Fruit fly (Drosophila melanogaster) whole organism, embryonic: ENCODE data around the gene Fer2LCH.

ENCODE experiments used
- B-H2 ChIP-seq: fragments of 200-800 bp; sonication (Bioruptor generic); optimal IDR thresholded peaks from 2 replicates; lab custom pipeline; 2018; ENCODE audit warnings: missing biosample characterization, mild to moderate bottlenecking, missing genetic modification characterization
- Bdp1 ChIP-seq: fragments of 200-800 bp; sonication (Bioruptor generic); optimal IDR thresholded peaks from 3 replicates; lab custom pipeline; 2016; ENCODE audit warnings: missing biosample characterization, missing genetic modification characterization
- C15 ChIP-seq: fragments of 200-800 bp; sonication (Bioruptor generic); IDR thresholded peaks from 3 replicates; pipeline ENCODE4 v1.3.6; 2022; ENCODE audit warnings: missing biosample characterization, missing genetic modification characterization
- CG10366 ChIP-seq: fragments of 200-800 bp; sonication (Bioruptor generic); IDR thresholded peaks from 2 replicates; pipeline ENCODE4 v1.3.6; 2022; ENCODE audit warnings: missing biosample characterization, missing genetic modification characterization
- CG12942 ChIP-seq: fragments of 200-800 bp; sonication (Bioruptor generic); optimal IDR thresholded peaks from 3 replicates; lab custom pipeline; 2016; ENCODE audit warnings: missing biosample characterization, missing genetic modification characterization
- CG14667 ChIP-seq: fragments of 200-800 bp; sonication (Bioruptor generic); IDR thresholded peaks from 2 replicates; pipeline ENCODE4 v1.3.6; 2022; ENCODE audit warnings: missing biosample characterization, missing genetic modification characterization
- CG17186 ChIP-seq: fragments of 200-800 bp; sonication (Bioruptor generic); optimal IDR thresholded peaks from 3 replicates; lab custom pipeline; 2017; ENCODE audit warnings: missing biosample characterization, missing genetic modification reagents, missing genetic modification characterization
- CG17912 ChIP-seq: fragments of 200-800 bp; sonication (Bioruptor generic); optimal IDR thresholded peaks from 2 replicates; lab custom pipeline; 2018; ENCODE audit warnings: missing biosample characterization, mild to moderate bottlenecking, missing genetic modification characterization
- CG2116 ChIP-seq: fragments of 200-800 bp; sonication (Bioruptor generic); optimal IDR thresholded peaks from 3 replicates; lab custom pipeline; 2018; ENCODE audit warnings: missing biosample characterization, mild to moderate bottlenecking, missing genetic modification characterization
- CG43689 ChIP-seq: fragments of 200-800 bp; sonication (Bioruptor generic); IDR thresholded peaks from 2 replicates; pipeline ENCODE4 v1.3.6; 2022; ENCODE audit warnings: missing biosample characterization, missing genetic modification characterization
- CG4404 ChIP-seq: fragments of 200-800 bp; sonication (Bioruptor generic); IDR thresholded peaks from 2 replicates; pipeline ENCODE4 v1.3.6; 2022; ENCODE audit warnings: missing biosample characterization, missing genetic modification characterization
- CG4617 ChIP-seq: fragments of 200-800 bp; sonication (Bioruptor generic); optimal IDR thresholded peaks from 3 replicates; lab custom pipeline; 2016; ENCODE audit warnings: missing biosample characterization, missing genetic modification characterization, borderline replicate concordance
- CG4730 ChIP-seq: fragments of 200-800 bp; sonication (Bioruptor generic); IDR thresholded peaks from 2 replicates; pipeline ENCODE4 v1.3.6; 2022; ENCODE audit warnings: missing biosample characterization, missing genetic modification characterization
- CG5953 ChIP-seq: fragments of 200-800 bp; sonication (Bioruptor generic); IDR thresholded peaks from 2 replicates; pipeline ENCODE4 v1.3.6; 2022; ENCODE audit warnings: missing biosample characterization, missing genetic modification characterization
- CG6254 ChIP-seq: fragments of 200-800 bp; sonication (Bioruptor generic); optimal IDR thresholded peaks from 3 replicates; lab custom pipeline; 2017; ENCODE audit warnings: mild to moderate bottlenecking, missing biosample characterization, missing genetic modification reagents, missing genetic modification characterization
- CG6765 ChIP-seq: fragments of 200-800 bp; sonication (Bioruptor generic); optimal IDR thresholded peaks from 3 replicates; lab custom pipeline; 2017; ENCODE audit warnings: missing biosample characterization, mild to moderate bottlenecking, missing genetic modification characterization
- CG8944 ChIP-seq: fragments of 200-800 bp; sonication (Bioruptor generic); optimal IDR thresholded peaks from 3 replicates; lab custom pipeline; 2016; ENCODE audit warnings: missing biosample characterization, missing genetic modification characterization
- CG9609 ChIP-seq: fragments of 200-800 bp; sonication (Bioruptor generic); optimal IDR thresholded peaks from 3 replicates; lab custom pipeline; 2016; ENCODE audit warnings: missing biosample characterization, missing genetic modification characterization
- CG9797 ChIP-seq: fragments of 200-800 bp; sonication (Bioruptor generic); optimal IDR thresholded peaks from 3 replicates; lab custom pipeline; 2018; ENCODE audit warnings: missing biosample characterization, mild to moderate bottlenecking, missing genetic modification characterization
- CG9817 ChIP-seq: fragments of 200-800 bp; sonication (Bioruptor generic); optimal IDR thresholded peaks from 2 replicates; lab custom pipeline; 2018; ENCODE audit warnings: missing biosample characterization, mild to moderate bottlenecking, missing genetic modification characterization, moderate library complexity
- CHES-1-like ChIP-seq: fragments of 200-800 bp; sonication (Bioruptor generic); optimal IDR thresholded peaks from 2 replicates; lab custom pipeline; 2016; ENCODE audit warnings: missing biosample characterization, missing genetic modification characterization
- CoRest ChIP-seq: fragments of 200-800 bp; sonication (Bioruptor generic); optimal IDR thresholded peaks from 3 replicates; lab custom pipeline; 2018; ENCODE audit warnings: missing biosample characterization, mild to moderate bottlenecking, missing genetic modification characterization, moderate library complexity
- Dll ChIP-seq: fragments of 200-800 bp; sonication (Bioruptor generic); IDR thresholded peaks from 4 replicates; pipeline ENCODE4 v1.3.6; 2022; ENCODE audit warnings: missing biosample characterization, missing genetic modification characterization; ENCODE audit not compliant: partially characterized antibody
- Dp ChIP-seq: fragments of 200-800 bp; sonication (Bioruptor generic); optimal IDR thresholded peaks from 2 replicates; lab custom pipeline; 2018; ENCODE audit warnings: missing biosample characterization, mild to moderate bottlenecking, missing genetic modification characterization, moderate library complexity
- ERR ChIP-seq: fragments of 200-800 bp; sonication (Bioruptor generic); optimal IDR thresholded peaks from 2 replicates; lab custom pipeline; 2016; ENCODE audit warnings: missing biosample characterization, missing genetic modification characterization
- Ets97D ChIP-seq: fragments of 200-800 bp; sonication (Bioruptor generic); optimal IDR thresholded peaks from 3 replicates; lab custom pipeline; 2016; ENCODE audit warnings: missing biosample characterization, missing genetic modification characterization
- HLH4C ChIP-seq: fragments of 200-800 bp; sonication (Bioruptor generic); IDR thresholded peaks from 3 replicates; pipeline ENCODE4 v1.3.6; 2022; ENCODE audit warnings: missing biosample characterization, missing genetic modification characterization; ENCODE audit not compliant: partially characterized antibody
- Hr78 ChIP-seq, 2 experiments: fragments of 200-800 bp in 1 of 2; fragments of >200 bp in 1 of 2; sonication (Bioruptor generic) in 1 of 2; optimal IDR thresholded peaks; 2 replicates each; lab custom pipeline; 2017 to 2019; ENCODE audit warnings: missing biosample characterization in 2 of 2, missing genetic modification characterization in 2 of 2, mild to moderate bottlenecking in 1 of 2, moderate library complexity in 1 of 2
- Hsf ChIP-seq: fragments of 200-800 bp; sonication (Bioruptor generic); optimal IDR thresholded peaks from 3 replicates; lab custom pipeline; 2016; ENCODE audit warnings: missing biosample characterization, missing genetic modification characterization
- Max ChIP-seq: fragments of 200-800 bp; sonication (Bioruptor generic); optimal IDR thresholded peaks from 2 replicates; lab custom pipeline; 2016; ENCODE audit warnings: missing biosample characterization, mild to moderate bottlenecking, missing genetic modification characterization
- NK7.1 ChIP-seq: fragments of 200-800 bp; sonication (Bioruptor generic); optimal IDR thresholded peaks from 3 replicates; lab custom pipeline; 2016; ENCODE audit warnings: missing biosample characterization, missing genetic modification characterization
- Sry-δ ChIP-seq: fragments of 200-800 bp; sonication (Bioruptor generic); optimal IDR thresholded peaks from 2 replicates; lab custom pipeline; 2016; ENCODE audit warnings: missing biosample characterization, missing genetic modification characterization
- ac ChIP-seq: fragments of 200-800 bp; sonication (Bioruptor generic); optimal IDR thresholded peaks from 3 replicates; lab custom pipeline; 2017; ENCODE audit warnings: missing biosample characterization, mild to moderate bottlenecking, missing genetic modification characterization
- ato ChIP-seq: fragments of 200-800 bp; sonication (Bioruptor generic); IDR thresholded peaks from 2 replicates; pipeline ENCODE4 v1.3.6; 2022; ENCODE audit warnings: missing biosample characterization, missing genetic modification characterization; ENCODE audit not compliant: partially characterized antibody
- bigmax ChIP-seq: fragments of 200-800 bp; sonication (Bioruptor generic); optimal IDR thresholded peaks from 2 replicates; lab custom pipeline; 2018; ENCODE audit warnings: missing biosample characterization, mild to moderate bottlenecking, missing genetic modification characterization
- chinmo ChIP-seq: fragments of 200-800 bp; sonication (Bioruptor generic); IDR thresholded peaks from 4 replicates; pipeline ENCODE4 v1.3.6; 2022; ENCODE audit warnings: missing biosample characterization, missing genetic modification characterization; ENCODE audit not compliant: partially characterized antibody
- da ChIP-seq: fragments of 200-800 bp; sonication (Bioruptor generic); optimal IDR thresholded peaks from 2 replicates; lab custom pipeline; 2016; ENCODE audit warnings: missing biosample characterization, missing genetic modification characterization
- dmrt11E ChIP-seq: fragments of 200-800 bp; sonication (Bioruptor generic); optimal IDR thresholded peaks from 3 replicates; lab custom pipeline; 2018; ENCODE audit warnings: missing biosample characterization, mild to moderate bottlenecking, missing genetic modification characterization, moderate library complexity
- emc ChIP-seq: fragments of 200-800 bp; sonication (Bioruptor generic); optimal IDR thresholded peaks from 2 replicates; lab custom pipeline; 2016; ENCODE audit warnings: missing biosample characterization, missing genetic modification characterization
- esg ChIP-seq: fragments of 200-800 bp; sonication (Bioruptor generic); conservative IDR thresholded peaks from 2 replicates; pipeline ENCODE4 v1.3.6; 2022; ENCODE audit warnings: missing biosample characterization, missing genetic modification characterization
- fu2 ChIP-seq: fragments of 200-800 bp; sonication (Bioruptor generic); optimal IDR thresholded peaks from 2 replicates; lab custom pipeline; 2016; ENCODE audit warnings: missing biosample characterization, missing genetic modification characterization
- grau ChIP-seq: fragments of 200-800 bp; optimal IDR thresholded peaks from 3 replicates; lab custom pipeline; 2019; ENCODE audit warnings: missing biosample characterization, mild to moderate bottlenecking, missing genetic modification characterization, moderate library complexity
- gt ChIP-seq: fragments of 200-800 bp; sonication (Bioruptor generic); IDR thresholded peaks from 2 replicates; pipeline ENCODE4 v1.3.6; 2022; ENCODE audit warnings: missing biosample characterization, missing genetic modification characterization
- lov ChIP-seq, 2 experiments: fragments of 200-800 bp in 1 of 2; fragments of >200 bp in 1 of 2; sonication (Bioruptor generic) in 1 of 2; IDR thresholded peaks in 1 of 2; optimal IDR thresholded peaks in 1 of 2; 2 replicates in 1 of 2; 3 replicates in 1 of 2; pipeline versions ENCODE4 v1.3.6 to Lab custom; 2017 to 2022; ENCODE audit warnings: missing biosample characterization in 1 of 2, missing genetic modification characterization in 1 of 2
- luna ChIP-seq: fragments of 200-800 bp; sonication (Bioruptor generic); optimal IDR thresholded peaks from 2 replicates; lab custom pipeline; 2016; ENCODE audit warnings: missing biosample characterization, missing genetic modification characterization
- phol ChIP-seq: fragments of 200-800 bp; sonication (Bioruptor generic); optimal IDR thresholded peaks from 3 replicates; lab custom pipeline; 2018; ENCODE audit warnings: missing biosample characterization, mild to moderate bottlenecking, missing genetic modification characterization, moderate library complexity
- repo ChIP-seq: fragments of 200-800 bp; sonication (Bioruptor generic); optimal IDR thresholded peaks from 2 replicates; lab custom pipeline; 2016; ENCODE audit warnings: missing biosample characterization, missing genetic modification characterization
- run ChIP-seq: fragments of 200-800 bp; sonication (Bioruptor generic); optimal IDR thresholded peaks from 3 replicates; lab custom pipeline; 2018; ENCODE audit warnings: missing biosample characterization, mild to moderate bottlenecking, missing genetic modification characterization
- seq ChIP-seq: fragments of 200-800 bp; sonication (Bioruptor generic); IDR thresholded peaks from 2 replicates; pipeline ENCODE4 v1.3.6; 2022; ENCODE audit warnings: missing biosample characterization, missing genetic modification characterization
- zfh2 ChIP-seq: fragments of 200-800 bp; sonication (Bioruptor generic); optimal IDR thresholded peaks from 2 replicates; lab custom pipeline; 2016; ENCODE audit warnings: missing biosample characterization, missing genetic modification characterization

Fer2LCH gene

dm6 chr3R:30427805-30428359 is 40.3 kb downstream of the Fer2LCH start, which contains the start of gene CG2218 (continued):
- TF ChIP-seq phol (tag; lab: Kevin White, UChicago) (peak; percentile 91), NK7.1 (GFP tag; lab: Kevin White, UChicago) (no peak), Ets97D (GFP tag; lab: Kevin White, UChicago) (peak; percentile 71), CG9817 (no peak), zfh2 (GFP tag; lab: Kevin White, UChicago) (no peak), repo (GFP tag; lab: Kevin White, UChicago) (no peak), luna (GFP tag; lab: Kevin White, UChicago) (no peak), CG8944 (GFP tag; lab: Kevin White, UChicago) (no peak), Hr78 (GFP tag; optimal IDR thresholded peaks at IDR 0.05; lab: Kevin White, UChicago) (no peak), B-H2 (GFP tag; lab: Kevin White, UChicago) (no peak), bigmax (GFP tag; lab: Kevin White, UChicago) (no peak), ato (GFP tag; lab: Robert Waterston, UW) (peak; percentile 55; the same call in 1 of the 2 replicates), CG6765 (GFP tag; lab: Kevin White, UChicago) (no peak), Dll (GFP tag; lab: Robert Waterston, UW) (peak; percentile 53; the same call in 2 of the 4 replicates), Max (GFP tag; lab: Kevin White, UChicago) (no peak), grau (tag; lab: Kevin White, UChicago) (no peak), run (tag; lab: Kevin White, UChicago) (no peak), Dp (GFP tag; lab: Kevin White, UChicago) (peak; percentile 98), CG12942 (GFP tag; lab: Kevin White, UChicago) (no peak), CG4730 (no peak), Hsf (no peak), lov (optimal IDR thresholded peaks at IDR 0.05; lab: Kevin White, UChicago) (no peak), lov (GFP tag; IDR thresholded peaks at IDR 0.05; lab: Robert Waterston, UW) (no peak), CHES-1-like (GFP tag; lab: Kevin White, UChicago) (peak; percentile 25), emc (no peak), CG17186 (GFP tag; lab: Kevin White, UChicago) (peak; percentile 64), CG9609 (GFP tag; lab: Kevin White, UChicago) (no peak), ERR (GFP tag; lab: Kevin White, UChicago) (no peak), esg (no peak), CG4404 (no peak), CG5953 (no peak), CG2116 (GFP tag; lab: Kevin White, UChicago) (peak; percentile 49), CG10366 (GFP tag; lab: Robert Waterston, UW) (no peak), CoRest (tag; lab: Kevin White, UChicago) (peak; percentile 31), CG6254 (GFP tag; lab: Kevin White, UChicago) (no peak), Bdp1 (no peak), CG9797 (peak; percentile 99), gt (GFP tag; lab: Robert Waterston, UW) (no peak), chinmo (GFP tag; lab: Robert Waterston, UW) (peak; percentile 30; the same call in 1 of the 4 replicates), CG17912 (no peak), da (no peak), CG14667 (no peak), dmrt11E (tag; lab: Kevin White, UChicago) (no peak), C15 (GFP tag; lab: Robert Waterston, UW) (no peak), ac (GFP tag; lab: Kevin White, UChicago) (no peak), HLH4C (GFP tag; lab: Robert Waterston, UW) (no peak), CG4617 (GFP tag; lab: Kevin White, UChicago) (peak; percentile 87), fu2 (GFP tag; lab: Kevin White, UChicago) (no peak), CG43689 (GFP tag; lab: Robert Waterston, UW) (no peak), seq (GFP tag; lab: Robert Waterston, UW) (no peak), Sry-δ (GFP tag; lab: Kevin White, UChicago) (peak; percentile 67)
